Worm (Caenorhabditis elegans): ENCODE data around the gene uda-1.

Gene uda-1

ce11 chrV:9991610-9992009 lies 12.9 kb upstream of the uda-1 start, which contains the start of the genes rde-1 and trpp-6:
Gene rde-1, minus strand, starts transcription at chrV:9991642.
Gene trpp-6, plus strand, starts transcription at chrV:9991895.
- TF ChIP-seq ref-2 (tag; optimal IDR thresholded peaks at IDR 0.05) (no peak), ceh-14 (tag; optimal IDR thresholded peaks at IDR 0.05) (no peak), F13H6.1 (tag; optimal IDR thresholded peaks at IDR 0.05) (no peak), unc-42 (tag; optimal IDR thresholded peaks at IDR 0.05) (no peak), dve-1 (tag; optimal IDR thresholded peaks at IDR 0.05) (no peak), sox-4 (tag; optimal IDR thresholded peaks at IDR 0.05) (no peak), sdc-2 (tag; optimal IDR thresholded peaks at IDR 0.05) (no peak), nfya-1 (tag; optimal IDR thresholded peaks at IDR 0.05) (no peak), gmeb-2 (tag; optimal IDR thresholded peaks at IDR 0.05) (no peak), K02D7.2 (tag; optimal IDR thresholded peaks at IDR 0.05) (no peak), pros-1 (tag; optimal IDR thresholded peaks at IDR 0.05) (no peak), pha-4 (tag; optimal IDR thresholded peaks at IDR 0.05) (no peak)

ce11 chrV:9995791-9996190 lies 8.8 kb upstream of the uda-1 start, which contains the start of gene K08H10.6:
Gene K08H10.6, minus strand, starts transcription at chrV:9995891.
- TF ChIP-seq unc-86 (tag; optimal IDR thresholded peaks at IDR 0.05): no peak
- TF ChIP-seq ttx-3 (tag; optimal IDR thresholded peaks at IDR 0.05): no peak
- TF ChIP-seq sox-4 (tag; optimal IDR thresholded peaks at IDR 0.05): no peak
- TF ChIP-seq lin-11 (tag; optimal IDR thresholded peaks at IDR 0.05): no peak
- TF ChIP-seq K02D7.2 (tag; optimal IDR thresholded peaks at IDR 0.05): no peak
- TF ChIP-seq odd-2 (tag; optimal IDR thresholded peaks at IDR 0.05): no peak

ce11 chrV:10000760-10001159 lies 3.8 kb upstream of the uda-1 start, which contains the start of gene K08H10.10:
Gene K08H10.10, plus strand, starts transcription at chrV:10001060.
- TF ChIP-seq K09A11.1 (tag; optimal IDR thresholded peaks at IDR 0.05; ENCODE audit: insufficient read depth) (no peak), lin-11 (tag; optimal IDR thresholded peaks at IDR 0.05) (no peak), hlh-30 (tag; optimal IDR thresholded peaks at IDR 0.05; ENCODE audit: insufficient read depth) (no peak), ceh-30 (tag; optimal IDR thresholded peaks at IDR 0.05) (no peak), che-1 (tag; optimal IDR thresholded peaks at IDR 0.05) (no peak), ceh-24 (tag; optimal IDR thresholded peaks at IDR 0.05) (no peak), C08G9.2 (tag; optimal IDR thresholded peaks at IDR 0.05) (no peak), madf-2 (tag; optimal IDR thresholded peaks at IDR 0.05) (no peak), ceh-45 (GFP tag; IDR thresholded peaks at IDR 0.05) (no peak), eyg-1 (tag; optimal IDR thresholded peaks at IDR 0.05) (no peak)

ce11 chrV:10002720-10003119 lies 1.8 kb upstream of the uda-1 start:
- no peak for TF ChIP-seq odd-2 (tag; optimal IDR thresholded peaks at IDR 0.05)
- no peak for TF ChIP-seq sox-2 (GFP tag; IDR thresholded peaks at IDR 0.05)
- no peak for TF ChIP-seq lim-6 (tag; optimal IDR thresholded peaks at IDR 0.05)
- TF ChIP-seq ceh-24 (tag; optimal IDR thresholded peaks at IDR 0.05): no peak
- no peak for TF ChIP-seq elt-4 (tag; optimal IDR thresholded peaks at IDR 0.05)
- TF ChIP-seq C08G9.2 (tag; optimal IDR thresholded peaks at IDR 0.05): no peak
- TF ChIP-seq fkh-10 (GFP tag; optimal IDR thresholded peaks at IDR 0.05): no peak
- TF ChIP-seq ceh-6 (GFP tag; optimal IDR thresholded peaks at IDR 0.05): no peak
- TF ChIP-seq hlh-6 (tag; optimal IDR thresholded peaks at IDR 0.05): no peak
- no peak for TF ChIP-seq pat-9 (tag; optimal IDR thresholded peaks at IDR 0.05)
- no peak for TF ChIP-seq pqm-1 (tag; optimal IDR thresholded peaks at IDR 0.05)
- TF ChIP-seq madf-2 (tag; optimal IDR thresholded peaks at IDR 0.05): no peak
- no peak for TF ChIP-seq pha-2 (tag; optimal IDR thresholded peaks at IDR 0.05)
- TF ChIP-seq ceh-31 (tag; optimal IDR thresholded peaks at IDR 0.05): no peak
- TF ChIP-seq sox-4 (tag; optimal IDR thresholded peaks at IDR 0.05): no peak
- no peak for TF ChIP-seq tbx-7 (tag; optimal IDR thresholded peaks at IDR 0.05)
- TF ChIP-seq pros-1 (tag; optimal IDR thresholded peaks at IDR 0.05): no peak
- no peak for TF ChIP-seq ceh-45 (GFP tag; IDR thresholded peaks at IDR 0.05)

All from whole organism, late embryonic.